Worm (Caenorhabditis elegans): Measurements from ENCODE around the gene Y57G7A.1.

- no peak for TF ChIP-seq dox-1 (GFP tag; IDR thresholded peaks at IDR 0.05)
- no peak for TF ChIP-seq attf-3 (GFP tag; conservative IDR thresholded peaks at IDR 0.05)
- no peak for TF ChIP-seq mes-4 (tag; optimal IDR thresholded peaks at IDR 0.05)
- no peak for TF ChIP-seq egl-18 (GFP tag; IDR thresholded peaks at IDR 0.05)
- TF ChIP-seq Y79H2A.3 (GFP tag; conservative IDR thresholded peaks at IDR 0.05) = no peak
- no peak for TF ChIP-seq dpff-1 (tag; optimal IDR thresholded peaks at IDR 0.05)
- no peak for TF ChIP-seq snpc-1.1 (tag; optimal IDR thresholded peaks at IDR 0.05; ENCODE audit: insufficient read depth)
Observed at ce11 chrII:1301554-1301953, 3.3 kb downstream of the Y57G7A.1 start, which contains the start of gene glb-31.
